Fruit fly (Drosophila melanogaster) whole organism, embryonic: Measurements from ENCODE around the gene Eo.
A peak's percentile ranks its signal among the peaks of the same experiment; 100 is the strongest.

Experiments
- BtbVII ChIP-seq: fragments of 200-800 bp; sonication (Bioruptor generic); optimal IDR thresholded peaks from 3 replicates; lab custom pipeline; 2017; ENCODE audit warnings: missing biosample characterization, mild to moderate bottlenecking, missing genetic modification characterization
- CG10543 ChIP-seq: fragments of 200-800 bp; sonication (Bioruptor generic); optimal IDR thresholded peaks from 3 replicates; lab custom pipeline; 2017; ENCODE audit warnings: missing biosample characterization, mild to moderate bottlenecking, missing genetic modification characterization, moderate library complexity
- CG11456 ChIP-seq: fragments of 200-800 bp; sonication (Bioruptor generic); IDR thresholded peaks from 3 replicates; pipeline ENCODE4 v1.3.6; 2022; ENCODE audit warnings: missing biosample characterization, missing genetic modification characterization
- CG1233 ChIP-seq: fragments of 200-800 bp; sonication (Bioruptor generic); optimal IDR thresholded peaks from 4 replicates; lab custom pipeline; 2018; ENCODE audit warnings: missing biosample characterization, mild to moderate bottlenecking, missing genetic modification characterization
- CG1603 ChIP-seq: fragments of 200-800 bp; sonication (Bioruptor generic); optimal IDR thresholded peaks from 2 replicates; lab custom pipeline; 2019; ENCODE audit warnings: missing biosample characterization, mild to moderate bottlenecking, missing genetic modification characterization, moderate library complexity
- CG16779 ChIP-seq: fragments of 200-800 bp; sonication (Bioruptor generic); IDR thresholded peaks from 2 replicates; pipeline ENCODE4 v1.3.6; 2022; ENCODE audit warnings: missing biosample characterization, missing genetic modification characterization
- CG18262 ChIP-seq: fragments of 200-800 bp; optimal IDR thresholded peaks from 3 replicates; lab custom pipeline; 2019; ENCODE audit warnings: missing biosample characterization, mild to moderate bottlenecking, missing genetic modification characterization, moderate library complexity
- CG18476 ChIP-seq: fragments of 200-800 bp; sonication (Bioruptor generic); optimal IDR thresholded peaks from 2 replicates; lab custom pipeline; 2016; ENCODE audit warnings: missing biosample characterization, mild to moderate bottlenecking, missing genetic modification characterization
- CG2120 ChIP-seq: fragments of 200-800 bp; sonication (Bioruptor generic); optimal IDR thresholded peaks from 3 replicates; lab custom pipeline; 2016; ENCODE audit warnings: missing biosample characterization, missing genetic modification characterization
- CG2202 ChIP-seq: fragments of 200-800 bp; sonication (Bioruptor generic); optimal IDR thresholded peaks from 2 replicates; lab custom pipeline; 2018; ENCODE audit warnings: missing biosample characterization, mild to moderate bottlenecking, missing genetic modification characterization
- CG2875 ChIP-seq: fragments of 200-800 bp; sonication (Bioruptor generic); optimal IDR thresholded peaks from 2 replicates; lab custom pipeline; 2017; ENCODE audit warnings: missing biosample characterization, mild to moderate bottlenecking, missing genetic modification characterization, missing genetic modification reagents
- CG4282 ChIP-seq: fragments of 200-800 bp; sonication (Bioruptor generic); optimal IDR thresholded peaks from 2 replicates; lab custom pipeline; 2016; ENCODE audit warnings: missing biosample characterization, missing genetic modification characterization
- CG4360 ChIP-seq: fragments of 200-800 bp; sonication (Bioruptor generic); IDR thresholded peaks from 2 replicates; pipeline ENCODE4 v1.3.6; 2022; ENCODE audit warnings: missing biosample characterization, missing genetic modification characterization
- CG6813 ChIP-seq: fragments of 200-800 bp; sonication (Bioruptor generic); optimal IDR thresholded peaks from 2 replicates; lab custom pipeline; 2017; ENCODE audit warnings: missing biosample characterization, missing genetic modification characterization, mild to moderate bottlenecking, moderate library complexity, missing genetic modification reagents
- CG7987 ChIP-seq: fragments of 200-800 bp; sonication (Bioruptor generic); optimal IDR thresholded peaks from 2 replicates; lab custom pipeline; 2018; ENCODE audit warnings: missing biosample characterization, mild to moderate bottlenecking, missing genetic modification characterization, moderate library complexity
- CG8388 ChIP-seq: fragments of 200-800 bp; sonication (Bioruptor generic); optimal IDR thresholded peaks from 2 replicates; lab custom pipeline; 2019; ENCODE audit warnings: missing biosample characterization, mild to moderate bottlenecking, missing genetic modification characterization, moderate library complexity
- CTCF ChIP-seq: fragments of 200-800 bp; sonication (Bioruptor generic); optimal IDR thresholded peaks from 2 replicates; lab custom pipeline; 2017; ENCODE audit warnings: missing biosample characterization, mild to moderate bottlenecking, missing genetic modification characterization, moderate library complexity
- CkIIα-i1 ChIP-seq: fragments of 200-800 bp; sonication (Bioruptor generic); IDR thresholded peaks from 2 replicates; pipeline ENCODE4 v1.3.6; 2022; ENCODE audit warnings: missing biosample characterization, missing genetic modification characterization
- Dad ChIP-seq: fragments of 200-800 bp; sonication (Bioruptor generic); optimal IDR thresholded peaks from 3 replicates; lab custom pipeline; 2016; ENCODE audit warnings: missing biosample characterization, missing genetic modification characterization
- Deaf1 ChIP-seq: fragments of 200-800 bp; optimal IDR thresholded peaks from 3 replicates; lab custom pipeline; 2019; ENCODE audit warnings: missing biosample characterization, mild to moderate bottlenecking, missing genetic modification characterization, moderate library complexity
- E2f1 ChIP-seq: fragments of 200-800 bp; sonication (Bioruptor generic); IDR thresholded peaks from 2 replicates; pipeline ENCODE4 v1.3.6; 2022; ENCODE audit warnings: missing biosample characterization, missing genetic modification characterization
- Fer3 ChIP-seq: fragments of 200-800 bp; sonication (Bioruptor generic); optimal IDR thresholded peaks from 2 replicates; lab custom pipeline; 2018; ENCODE audit warnings: missing biosample characterization, mild to moderate bottlenecking, missing genetic modification characterization, moderate library complexity
- GATAe ChIP-seq: fragments of 200-800 bp; sonication (Bioruptor generic); conservative IDR thresholded peaks from 2 replicates; pipeline ENCODE4 v1.3.6; 2022; ENCODE audit warnings: missing biosample characterization, missing genetic modification characterization
- Gsc ChIP-seq: fragments of 200-800 bp; sonication (Bioruptor generic); IDR thresholded peaks from 2 replicates; pipeline ENCODE4 v1.3.6; 2022; ENCODE audit warnings: missing biosample characterization, missing genetic modification characterization
- HLH4C ChIP-seq: fragments of 200-800 bp; sonication (Bioruptor generic); IDR thresholded peaks from 3 replicates; pipeline ENCODE4 v1.3.6; 2022; ENCODE audit warnings: missing biosample characterization, missing genetic modification characterization; ENCODE audit not compliant: partially characterized antibody
- Hsf ChIP-seq: fragments of 200-800 bp; sonication (Bioruptor generic); optimal IDR thresholded peaks from 3 replicates; lab custom pipeline; 2016; ENCODE audit warnings: missing biosample characterization, missing genetic modification characterization
- Jarid2 ChIP-seq: fragments of 200-800 bp; sonication (Bioruptor generic); optimal IDR thresholded peaks from 3 replicates; lab custom pipeline; 2017; ENCODE audit warnings: mild to moderate bottlenecking, missing biosample characterization, missing genetic modification reagents, missing genetic modification characterization
- Med ChIP-seq: fragments of 200-800 bp; sonication (Bioruptor generic); peaks from one replicate; lab custom pipeline; 2016; ENCODE audit warnings: missing biosample characterization, missing genetic modification characterization, mild to moderate bottlenecking, inconsistent platforms, moderate library complexity
- Meics ChIP-seq: fragments of 200-800 bp; sonication (Bioruptor generic); optimal IDR thresholded peaks from 2 replicates; lab custom pipeline; 2017; ENCODE audit warnings: missing biosample characterization, mild to moderate bottlenecking, missing genetic modification characterization
- Nf-YC ChIP-seq: fragments of 200-800 bp; optimal IDR thresholded peaks from 3 replicates; lab custom pipeline; 2019; ENCODE audit warnings: missing biosample characterization, mild to moderate bottlenecking, missing genetic modification characterization, moderate library complexity
- Vsx1 ChIP-seq: fragments of 200-800 bp; sonication (Bioruptor generic); optimal IDR thresholded peaks from 2 replicates; lab custom pipeline; 2017; ENCODE audit warnings: missing biosample characterization, mild to moderate bottlenecking, missing genetic modification characterization, missing genetic modification reagents
- aop ChIP-seq: fragments of 200-800 bp; sonication (Bioruptor generic); IDR thresholded peaks from 2 replicates; pipeline ENCODE4 v1.3.6; 2022; ENCODE audit warnings: missing biosample characterization, missing genetic modification characterization
- dmrt99B ChIP-seq: fragments of 200-800 bp; sonication (Bioruptor generic); optimal IDR thresholded peaks from 2 replicates; lab custom pipeline; 2018; ENCODE audit warnings: missing biosample characterization, mild to moderate bottlenecking, missing genetic modification characterization, moderate library complexity
- eve ChIP-seq, 2 experiments: fragments of >200 bp; optimal IDR thresholded peaks; 2 replicates each; lab custom pipeline; 2017; ENCODE audit warnings: missing biosample characterization in 2 of 2, missing genetic modification characterization in 2 of 2
- ftz-f1 ChIP-seq: fragments of 200-800 bp; sonication (Bioruptor generic); optimal IDR thresholded peaks from 2 replicates; lab custom pipeline; 2016; ENCODE audit warnings: missing biosample characterization, missing genetic modification characterization
- fu2 ChIP-seq: fragments of 200-800 bp; sonication (Bioruptor generic); optimal IDR thresholded peaks from 2 replicates; lab custom pipeline; 2016; ENCODE audit warnings: missing biosample characterization, missing genetic modification characterization
- insv ChIP-seq, 2 experiments: fragments of 200-800 bp; sonication (Bioruptor generic); optimal IDR thresholded peaks; 3 replicates each; lab custom pipeline; 2016 to 2018; ENCODE audit warnings: missing biosample characterization in 2 of 2, missing genetic modification characterization in 2 of 2
- inv ChIP-seq: fragments of 200-800 bp; sonication (Bioruptor generic); IDR thresholded peaks from 2 replicates; pipeline ENCODE4 v1.3.6; 2022; ENCODE audit warnings: missing biosample characterization, missing genetic modification characterization; ENCODE audit not compliant: partially characterized antibody
- klu ChIP-seq: fragments of 200-800 bp; sonication (Bioruptor generic); IDR thresholded peaks from 2 replicates; pipeline ENCODE4 v1.3.6; 2022; ENCODE audit warnings: missing biosample characterization, missing genetic modification characterization
- kni ChIP-seq: fragments of 200-800 bp; sonication (Bioruptor generic); optimal IDR thresholded peaks from 3 replicates; lab custom pipeline; 2017; ENCODE audit warnings: mild to moderate bottlenecking, missing biosample characterization, missing genetic modification reagents, missing genetic modification characterization
- knrl ChIP-seq: fragments of 200-800 bp; sonication (Bioruptor generic); IDR thresholded peaks from 3 replicates; pipeline ENCODE4 v1.3.6; 2022; ENCODE audit warnings: missing biosample characterization, missing genetic modification characterization; ENCODE audit not compliant: partially characterized antibody
- lbe ChIP-seq: fragments of 200-800 bp; sonication (Bioruptor generic); optimal IDR thresholded peaks from 2 replicates; lab custom pipeline; 2016; ENCODE audit warnings: missing biosample characterization, mild to moderate bottlenecking, missing genetic modification characterization
- nom ChIP-seq: fragments of 200-800 bp; sonication (Bioruptor generic); optimal IDR thresholded peaks from 2 replicates; lab custom pipeline; 2017; ENCODE audit warnings: missing biosample characterization, missing genetic modification characterization, mild to moderate bottlenecking, moderate library complexity, missing genetic modification reagents
- peb ChIP-seq: fragments of 200-800 bp; sonication (Bioruptor generic); IDR thresholded peaks from 2 replicates; pipeline ENCODE4 v1.3.6; 2022; ENCODE audit warnings: missing biosample characterization, missing genetic modification characterization
- pzg ChIP-seq: fragments of 200-800 bp; sonication (Bioruptor generic); optimal IDR thresholded peaks from 3 replicates; lab custom pipeline; 2018; ENCODE audit warnings: missing biosample characterization, mild to moderate bottlenecking, missing genetic modification characterization, moderate library complexity
- schlank ChIP-seq: fragments of 200-800 bp; sonication (Bioruptor generic); optimal IDR thresholded peaks from 2 replicates; lab custom pipeline; 2018; ENCODE audit warnings: missing biosample characterization, mild to moderate bottlenecking, missing genetic modification characterization
- sens-2 ChIP-seq: fragments of 200-800 bp; sonication (Bioruptor generic); IDR thresholded peaks from 2 replicates; pipeline ENCODE4 v1.3.6; 2022; ENCODE audit warnings: missing biosample characterization, missing genetic modification characterization
- so ChIP-seq: fragments of 200-800 bp; sonication (Bioruptor generic); IDR thresholded peaks from 3 replicates; pipeline ENCODE4 v1.3.6; 2022; ENCODE audit warnings: missing biosample characterization, missing genetic modification characterization
- twi ChIP-seq: fragments of 200-800 bp; optimal IDR thresholded peaks from 2 replicates; lab custom pipeline; 2019; ENCODE audit warnings: missing biosample characterization, mild to moderate bottlenecking, missing genetic modification characterization, moderate library complexity

Eo gene

dm6 chrX:14928844-14929243 lies 10.2 kb upstream of the Eo start, which contains the start of gene CG32591 (continued):
- TF ChIP-seq CkIIα-i1 (GFP tag; lab: Robert Waterston, UW): no peak
- TF ChIP-seq schlank (tag; lab: Kevin White, UChicago): no peak
- no peak for TF ChIP-seq CG11456 (GFP tag; lab: Robert Waterston, UW)
- TF ChIP-seq Jarid2: no peak

DNA sequence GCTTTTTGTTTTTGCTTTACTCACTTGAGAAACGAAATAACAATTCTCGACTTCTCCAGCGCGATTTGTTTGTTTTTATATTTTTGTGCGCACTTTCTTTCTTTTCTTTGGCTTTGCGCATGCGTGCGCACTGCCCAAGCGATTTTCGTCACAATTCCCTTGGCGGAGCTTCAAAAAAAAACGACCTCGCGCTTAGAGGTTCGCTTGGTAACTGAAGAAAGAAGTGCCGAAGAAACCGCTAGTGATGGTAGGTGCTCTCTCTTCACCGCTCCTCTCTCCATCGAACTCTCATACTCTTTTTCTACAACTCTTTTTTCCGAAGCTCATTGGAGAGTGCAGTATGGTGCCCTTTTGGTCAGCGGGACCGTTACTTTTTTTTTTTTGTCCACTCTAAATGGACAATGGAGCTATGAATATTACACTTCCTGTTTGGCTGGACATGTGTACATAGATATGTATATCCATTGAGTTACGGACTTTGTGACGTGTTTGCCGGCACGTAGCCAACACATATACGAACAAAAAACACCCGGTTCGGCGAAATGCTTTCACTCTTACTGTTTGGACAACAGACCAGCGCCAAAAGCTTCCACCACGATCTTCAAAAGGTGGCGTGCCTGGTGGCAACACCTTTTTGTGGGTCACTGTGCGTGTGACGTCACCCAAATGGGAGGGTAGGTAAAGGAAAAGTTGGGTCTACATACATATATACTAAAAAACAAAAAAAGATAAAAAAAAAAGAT lies 4.8 kb upstream of the Eo start, which contains the start of gene CG9503:
Gene CG9503, minus strand, starts transcription at position 217 of the 743 bp plus-strand sequence.
- TF ChIP-seq CTCF (GFP tag; lab: Kevin White, UChicago): peak; percentile 21
- TF ChIP-seq twi: no peak
- TF ChIP-seq inv: no peak
- TF ChIP-seq CG10543 (GFP tag; lab: Kevin White, UChicago): no peak
- TF ChIP-seq Meics (GFP tag; lab: Kevin White, UChicago): peak; percentile 67
- no peak for TF ChIP-seq so (GFP tag; lab: Robert Waterston, UW)
- TF ChIP-seq ftz-f1: no peak
- TF ChIP-seq CG2875 (GFP tag; lab: Kevin White, UChicago): no peak
- no peak for TF ChIP-seq Nf-YC (tag; lab: Kevin White, UChicago)
- no peak for TF ChIP-seq E2f1
- TF ChIP-seq CG6813 (GFP tag; lab: Kevin White, UChicago): no peak
- TF ChIP-seq insv (GFP tag; optimal IDR thresholded peaks at IDR 0.05; lab: Kevin White, UChicago): no peak
- peak; percentile 9 for TF ChIP-seq Deaf1 (tag; lab: Kevin White, UChicago)
- TF ChIP-seq Dad (GFP tag; lab: Kevin White, UChicago): no peak
- TF ChIP-seq kni: peak; percentile 60
- TF ChIP-seq CG18262 (tag; lab: Kevin White, UChicago): no peak
- no peak for TF ChIP-seq CG1233
- no peak for TF ChIP-seq CG4360 (GFP tag; lab: Robert Waterston, UW)
- no peak for TF ChIP-seq aop
- TF ChIP-seq klu (GFP tag; lab: Robert Waterston, UW): no peak
- no peak for TF ChIP-seq Gsc (GFP tag; lab: Robert Waterston, UW)
- no peak for TF ChIP-seq BtbVII (GFP tag; lab: Kevin White, UChicago)
- TF ChIP-seq Fer3 (tag; lab: Kevin White, UChicago): no peak
- TF ChIP-seq fu2 (GFP tag; lab: Kevin White, UChicago): no peak
- TF ChIP-seq CG4282: no peak
- TF ChIP-seq eve (GFP tag; optimal IDR thresholded peaks at IDR 0.05; lab: Kevin White, UChicago): no peak
- no peak for TF ChIP-seq nom
- TF ChIP-seq peb: no peak
- no peak for TF ChIP-seq CG1603 (tag; lab: Kevin White, UChicago)
- no peak for TF ChIP-seq Vsx1
- no peak for TF ChIP-seq CG18476 (GFP tag; lab: Kevin White, UChicago)
- no peak for TF ChIP-seq pzg (GFP tag; lab: Kevin White, UChicago)
- TF ChIP-seq lbe (GFP tag; lab: Kevin White, UChicago): no peak
- no peak for TF ChIP-seq dmrt99B
- no peak for TF ChIP-seq GATAe (GFP tag; lab: Robert Waterston, UW)
- TF ChIP-seq CG2202: no peak
- TF ChIP-seq knrl (GFP tag; lab: Robert Waterston, UW): 0 out of 3 replicates have a peak, but pooled peaks have one; percentile 8
- TF ChIP-seq Hsf (GFP tag; lab: Kevin White, UChicago): no peak
- TF ChIP-seq sens-2 (GFP tag; lab: Robert Waterston, UW): no peak
- TF ChIP-seq CG7987 (GFP tag; lab: Kevin White, UChicago): no peak
- peak; percentile 70 for TF ChIP-seq CG8388
- no peak for TF ChIP-seq CG2120 (GFP tag; lab: Kevin White, UChicago)
- TF ChIP-seq CG16779: no peak
- no peak for TF ChIP-seq HLH4C
- peak; percentile 5 for TF ChIP-seq Med (GFP tag; lab: Kevin White, UChicago)
